Worm (Caenorhabditis elegans) whole organism, young adult: ENCODE results near the gene R05G6.10.

ENCODE experiments used
- D2030.7 ChIP-seq: fragments of 200-800 bp; sonication (Bioruptor generic); IDR thresholded peaks from 2 replicates; pipeline ENCODE4 v1.3.6; 2022; ENCODE audit warnings: missing genetic modification reagents, missing genetic modification characterization, missing compliant biosample characterization
- F22D6.2 ChIP-seq: sonication (generic microtip); optimal IDR thresholded peaks from 2 replicates; lab custom pipeline; 2016; ENCODE audit warnings: mild to moderate bottlenecking, missing genetic modification characterization, missing compliant biosample characterization
- F23B12.7 ChIP-seq: sonication (generic microtip); optimal IDR thresholded peaks from 2 replicates; lab custom pipeline; 2017; ENCODE audit warnings: missing genetic modification characterization, mild to moderate bottlenecking, missing compliant biosample characterization, antibody characterized with exemption, moderate library complexity; ENCODE audit not compliant: insufficient read depth
- F49E8.2 ChIP-seq: sonication (generic microtip); optimal IDR thresholded peaks from 3 replicates; lab custom pipeline; 2017; ENCODE audit warnings: missing genetic modification characterization, mild to moderate bottlenecking, missing compliant biosample characterization, antibody characterized with exemption, moderate library complexity; ENCODE audit not compliant: insufficient read depth
- F57C9.4 ChIP-seq: sonication (generic microtip); optimal IDR thresholded peaks from 2 replicates; lab custom pipeline; 2017; ENCODE audit warnings: mild to moderate bottlenecking, missing genetic modification characterization, missing compliant biosample characterization
- K11D2.4 ChIP-seq: fragments of 200-800 bp; sonication (Bioruptor generic); IDR thresholded peaks from 2 replicates; pipeline ENCODE4 v1.3.6; 2022; ENCODE audit warnings: missing genetic modification reagents, missing genetic modification characterization, missing compliant biosample characterization
- T26A5.8 ChIP-seq: sonication (generic microtip); optimal IDR thresholded peaks from 2 replicates; lab custom pipeline; 2016; ENCODE audit warnings: missing genetic modification characterization, missing compliant biosample characterization
- Y53F4B.3 ChIP-seq: fragments of 200-800 bp; sonication (Bioruptor generic); IDR thresholded peaks from 2 replicates; pipeline ENCODE4 v1.3.6; 2022; ENCODE audit warnings: missing genetic modification reagents, missing genetic modification characterization, missing compliant biosample characterization
- Y67H2A.10 ChIP-seq: fragments of 200-800 bp; sonication (Bioruptor generic); conservative IDR thresholded peaks from 2 replicates; pipeline ENCODE4 v1.3.6; 2022; ENCODE audit warnings: missing genetic modification reagents, missing genetic modification characterization, missing compliant biosample characterization
- Y95B8A.8 ChIP-seq: fragments of 200-800 bp; sonication (Bioruptor generic); IDR thresholded peaks from 2 replicates; pipeline ENCODE4 v1.3.6; 2022; ENCODE audit warnings: missing genetic modification reagents, missing genetic modification characterization, missing compliant biosample characterization
- akir-1 ChIP-seq: fragments of 200-800 bp; sonication (Bioruptor generic); optimal IDR thresholded peaks from 2 replicates; lab custom pipeline; 2018; ENCODE audit warnings: mild to moderate bottlenecking, missing genetic modification characterization, moderate library complexity, missing compliant biosample characterization
- atf-7 ChIP-seq: sonication (generic microtip); optimal IDR thresholded peaks from 2 replicates; lab custom pipeline; 2017; ENCODE audit warnings: mild to moderate bottlenecking, missing genetic modification characterization, missing compliant biosample characterization
- athp-1 ChIP-seq: sonication (generic microtip); optimal IDR thresholded peaks from 2 replicates; lab custom pipeline; 2017; ENCODE audit warnings: mild to moderate bottlenecking, missing genetic modification characterization, missing compliant biosample characterization
- attf-6 ChIP-seq: fragments of 200-800 bp; sonication (Bioruptor generic); IDR thresholded peaks from 2 replicates; pipeline ENCODE4 v1.3.6; 2022; ENCODE audit warnings: missing genetic modification reagents, missing genetic modification characterization, missing compliant biosample characterization
- bed-2 ChIP-seq: fragments of 200-800 bp; sonication (Bioruptor generic); IDR thresholded peaks from 2 replicates; pipeline ENCODE4 v1.3.6; 2022; ENCODE audit warnings: missing genetic modification reagents, missing genetic modification characterization, missing compliant biosample characterization
- cebp-2 ChIP-seq: fragments of 200-800 bp; sonication (Bioruptor generic); IDR thresholded peaks from 2 replicates; pipeline ENCODE4 v1.3.6; 2022; ENCODE audit warnings: missing genetic modification characterization, missing compliant biosample characterization
- ceh-58 ChIP-seq: fragments of 200-800 bp; sonication (Bioruptor generic); IDR thresholded peaks from 2 replicates; pipeline ENCODE4 v1.3.6; 2022; ENCODE audit warnings: missing genetic modification characterization, missing compliant biosample characterization
- ceh-79 ChIP-seq: sonication (generic microtip); optimal IDR thresholded peaks from 2 replicates; lab custom pipeline; 2017; ENCODE audit warnings: mild to moderate bottlenecking, missing genetic modification characterization, missing compliant biosample characterization
- die-1 ChIP-seq: sonication (generic microtip); optimal IDR thresholded peaks from 2 replicates; lab custom pipeline; 2016; ENCODE audit warnings: missing genotype, mild to moderate bottlenecking, missing genetic modification characterization, missing compliant biosample characterization
- dox-1 ChIP-seq: fragments of 200-800 bp; sonication (Bioruptor generic); IDR thresholded peaks from 2 replicates; pipeline ENCODE4 v1.3.6; 2022; ENCODE audit warnings: missing genetic modification reagents, missing genetic modification characterization, missing compliant biosample characterization
- ekl-4 ChIP-seq: fragments of 200-800 bp; sonication (Bioruptor generic); IDR thresholded peaks from 2 replicates; pipeline ENCODE4 v1.3.6; 2022; ENCODE audit warnings: missing genetic modification reagents, missing genetic modification characterization, missing compliant biosample characterization
- him-1 ChIP-seq: sonication (generic microtip); optimal IDR thresholded peaks from 2 replicates; lab custom pipeline; 2016; ENCODE audit warnings: missing genotype, missing genetic modification reagents, missing genetic modification characterization, missing compliant biosample characterization
- hmg-20 ChIP-seq: fragments of 200-800 bp; sonication (Bioruptor generic); IDR thresholded peaks from 2 replicates; pipeline ENCODE4 v1.3.6; 2022; ENCODE audit warnings: missing genetic modification reagents, missing genetic modification characterization, missing compliant biosample characterization
- hsf-1 ChIP-seq: fragments of 200-800 bp; sonication (Bioruptor generic); IDR thresholded peaks from 2 replicates; pipeline ENCODE4 v1.3.6; 2022; ENCODE audit warnings: missing genetic modification reagents, missing genetic modification characterization, missing compliant biosample characterization
- lin-26 ChIP-seq: fragments of 200-800 bp; sonication (Bioruptor generic); IDR thresholded peaks from 2 replicates; pipeline ENCODE4 v1.3.6; 2022; ENCODE audit warnings: missing genetic modification reagents, missing genetic modification characterization, missing compliant biosample characterization
- madf-3 ChIP-seq: fragments of 200-800 bp; sonication (Bioruptor generic); IDR thresholded peaks from 2 replicates; pipeline ENCODE4 v1.3.6; 2022; ENCODE audit warnings: missing genetic modification reagents, missing genetic modification characterization, missing compliant biosample characterization
- madf-6 ChIP-seq: fragments of 200-800 bp; sonication (Bioruptor generic); IDR thresholded peaks from 2 replicates; pipeline ENCODE4 v1.3.6; 2022; ENCODE audit warnings: missing genetic modification reagents, missing genetic modification characterization, missing compliant biosample characterization
- mcd-1 ChIP-seq: fragments of 200-800 bp; sonication (Bioruptor generic); IDR thresholded peaks from 2 replicates; pipeline ENCODE4 v1.3.6; 2022; ENCODE audit warnings: missing genetic modification reagents, missing genetic modification characterization, missing compliant biosample characterization
- nfyb-1 ChIP-seq: fragments of 200-800 bp; sonication (Bioruptor generic); IDR thresholded peaks from 2 replicates; pipeline ENCODE4 v1.3.6; 2022; ENCODE audit warnings: missing genetic modification reagents, missing genetic modification characterization, missing compliant biosample characterization
- nhr-27 ChIP-seq: fragments of 200-800 bp; sonication (Bioruptor generic); optimal IDR thresholded peaks from 2 replicates; lab custom pipeline; 2018; ENCODE audit warnings: mild to moderate bottlenecking, missing genetic modification characterization, moderate library complexity, missing compliant biosample characterization
- nhr-80 ChIP-seq: sonication (generic microtip); optimal IDR thresholded peaks from 2 replicates; lab custom pipeline; 2016; ENCODE audit warnings: missing genetic modification characterization, missing compliant biosample characterization
- pha-4 ChIP-seq: fragments of 150-350 bp; sonication (generic microtip); optimal IDR thresholded peaks from 2 replicates; lab custom pipeline; 2014; ENCODE audit warnings: missing biosample characterization, missing genetic modification reagents, missing genetic modification characterization
- sea-2 ChIP-seq: fragments of 200-800 bp; sonication (Bioruptor generic); IDR thresholded peaks from 2 replicates; pipeline ENCODE4 v1.3.6; 2022; ENCODE audit warnings: missing genetic modification characterization, missing compliant biosample characterization
- snpc-1.1 ChIP-seq: sonication (generic microtip); optimal IDR thresholded peaks from 2 replicates; lab custom pipeline; 2017; ENCODE audit warnings: missing genetic modification characterization, mild to moderate bottlenecking, missing compliant biosample characterization, antibody characterized with exemption, moderate library complexity, missing genotype, missing genetic modification reagents; ENCODE audit not compliant: insufficient read depth
- snpc-1.3 ChIP-seq: sonication (generic microtip); optimal IDR thresholded peaks from 2 replicates; lab custom pipeline; 2017; ENCODE audit warnings: missing genetic modification characterization, mild to moderate bottlenecking, missing compliant biosample characterization, antibody characterized with exemption, moderate library complexity, missing genotype, missing genetic modification reagents; ENCODE audit not compliant: insufficient read depth
- snpc-3.4 ChIP-seq: sonication (generic microtip); optimal IDR thresholded peaks from 2 replicates; lab custom pipeline; 2017; ENCODE audit warnings: missing genetic modification characterization, mild to moderate bottlenecking, missing compliant biosample characterization, antibody characterized with exemption, moderate library complexity, missing genotype, missing genetic modification reagents
- snpc-4 ChIP-seq, 5 experiments: fragments of 150-350 bp in 1 of 5; sonication (generic microtip) in 4 of 5; optimal IDR thresholded peaks; 2 replicates each; lab custom pipeline; 2014 to 2018; ENCODE audit warnings: missing genetic modification characterization in 5 of 5, missing biosample characterization in 3 of 5, antibody characterized with exemption in 2 of 5, mild to moderate bottlenecking in 2 of 5, missing compliant biosample characterization in 2 of 5, missing genotype in 2 of 5, moderate library complexity in 2 of 5, missing genetic modification reagents in 1 of 5
- tbp1 ChIP-seq: fragments of 200-800 bp; sonication (Bioruptor generic); optimal IDR thresholded peaks from 2 replicates; lab custom pipeline; 2018; ENCODE audit warnings: mild to moderate bottlenecking, missing genetic modification characterization, missing compliant biosample characterization
- tlf-1 ChIP-seq: fragments of 200-800 bp; sonication (Bioruptor generic); optimal IDR thresholded peaks from 2 replicates; lab custom pipeline; 2018; ENCODE audit warnings: mild to moderate bottlenecking, missing genetic modification characterization, missing compliant biosample characterization
- ztf-28 ChIP-seq: fragments of 200-800 bp; sonication (Bioruptor generic); IDR thresholded peaks from 2 replicates; pipeline ENCODE4 v1.3.6; 2022; ENCODE audit warnings: missing genetic modification reagents, missing genetic modification characterization, missing compliant biosample characterization

Gene R05G6.10

ce11 chrIV:7561614-7562142 lies 19.3 kb upstream of the R05G6.10 start, which contains the start of gene ima-3 (continued):
- TF ChIP-seq F22D6.2 (tag; lab: Kevin White, UChicago) (no peak), dox-1 (GFP tag; lab: Robert Waterston, UW) (peak; percentile 28; the same call in 1 of the 2 replicates), nhr-80 (peak; percentile 12), tlf-1 (GFP tag; lab: Kevin White, UChicago) (no peak), Y53F4B.3 (no peak), attf-6 (GFP tag; lab: Robert Waterston, UW) (no peak), pha-4 (tag; lab: Kevin White, UChicago) (no peak), ztf-28 (GFP tag; lab: Robert Waterston, UW) (no peak), die-1 (tag; lab: Kevin White, UChicago) (no peak), bed-2 (GFP tag; lab: Robert Waterston, UW) (no peak), ceh-79 (tag; lab: Kevin White, UChicago) (no peak), mcd-1 (GFP tag; lab: Robert Waterston, UW) (0 out of 2 replicates have a peak, but pooled peaks have one; percentile 44), K11D2.4 (GFP tag; lab: Robert Waterston, UW) (no peak), F23B12.7 (tag; lab: Kevin White, UChicago) (peak; percentile 78), snpc-4 (GFP tag; optimal IDR thresholded peaks at IDR 0.05; lab: Kevin White, UChicago) (no peak), snpc-4 (tag; optimal IDR thresholded peaks at IDR 0.05; lab: Kevin White, UChicago) (peak in 1 of 4 experiments; percentile 63), him-1 (tag; lab: Kevin White, UChicago) (no peak), sea-2 (GFP tag; lab: Robert Waterston, UW) (no peak), athp-1 (tag; lab: Kevin White, UChicago) (no peak), ceh-58 (GFP tag; lab: Robert Waterston, UW) (no peak), madf-3 (GFP tag; lab: Robert Waterston, UW) (peak; percentile 81), tbp1 (GFP tag; lab: Kevin White, UChicago) (no peak), snpc-1.1 (tag; lab: Kevin White, UChicago) (no peak), Y95B8A.8 (no peak), nhr-27 (tag; lab: Kevin White, UChicago) (no peak), nfyb-1 (GFP tag; lab: Robert Waterston, UW) (no peak), D2030.7 (GFP tag; lab: Robert Waterston, UW) (no peak; the same call in 1 of the 2 replicates), ekl-4 (GFP tag; lab: Robert Waterston, UW) (no peak), lin-26 (GFP tag; lab: Robert Waterston, UW) (no peak), hmg-20 (GFP tag; lab: Robert Waterston, UW) (no peak), F57C9.4 (no peak)

DNA sequence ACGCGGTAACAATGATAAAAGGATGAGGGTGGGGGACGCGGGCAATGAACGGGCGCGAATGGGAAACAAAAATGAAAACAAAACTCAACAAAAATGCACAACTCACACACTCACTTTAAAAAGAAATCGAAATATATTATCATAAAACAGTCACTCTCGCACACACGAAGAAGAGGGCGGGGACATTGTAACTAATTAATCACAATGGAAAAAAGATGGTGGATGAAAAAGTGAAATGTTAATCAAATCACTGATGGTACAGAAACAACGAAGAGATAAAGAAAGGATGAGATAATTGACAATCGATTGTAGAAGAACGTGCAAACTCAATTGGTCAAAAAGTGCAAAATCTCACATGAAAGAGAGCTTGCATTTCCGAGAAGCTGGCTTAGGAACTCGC lies 16.9 kb upstream of the R05G6.10 start:
- no peak for TF ChIP-seq akir-1 (GFP tag; lab: Kevin White, UChicago)
- peak; percentile 82 for TF ChIP-seq F49E8.2 (tag; lab: Kevin White, UChicago)
- TF ChIP-seq tlf-1 (GFP tag; lab: Kevin White, UChicago), result peak; percentile 7
- TF ChIP-seq die-1 (tag; lab: Kevin White, UChicago), result peak; percentile 32
- TF ChIP-seq cebp-2, result 0 out of 2 replicates have a peak, but pooled peaks have one; percentile 6
- no peak for TF ChIP-seq Y67H2A.10 (GFP tag; lab: Robert Waterston, UW)
- TF ChIP-seq madf-6 (GFP tag; lab: Robert Waterston, UW), result peak; percentile 21; the same call in 1 of the 2 replicates
- no peak for TF ChIP-seq T26A5.8 (tag; lab: Kevin White, UChicago)
- TF ChIP-seq snpc-4 (GFP tag; optimal IDR thresholded peaks at IDR 0.05; lab: Kevin White, UChicago), result no peak
- peak in 1 of 4 experiments; percentile 0 for TF ChIP-seq snpc-4 (tag; optimal IDR thresholded peaks at IDR 0.05; lab: Kevin White, UChicago)
- no peak for TF ChIP-seq snpc-1.3 (tag; lab: Kevin White, UChicago)
- TF ChIP-seq snpc-3.4 (tag; lab: Kevin White, UChicago), result peak; percentile 33
- TF ChIP-seq atf-7 (tag; lab: Kevin White, UChicago), result no peak
- TF ChIP-seq attf-6 (GFP tag; lab: Robert Waterston, UW), result 0 out of 2 replicates have a peak, but pooled peaks have one; percentile 11
- peak; percentile 51; the same call in 1 of the 2 replicates for TF ChIP-seq hsf-1 (GFP tag; lab: Robert Waterston, UW)
